Worm (Caenorhabditis elegans) whole organism, midembryonic: ENCODE results near the gene str-263.

Experiments used
- T22C8.4 ChIP-seq: fragments of 200-800 bp; sonication (Bioruptor generic); IDR thresholded peaks from 2 replicates; pipeline ENCODE4 v1.3.6; 2022; ENCODE audit warnings: missing genetic modification characterization, missing compliant biosample characterization
- flt-1 ChIP-seq: fragments of 200-800 bp; sonication (Bioruptor generic); IDR thresholded peaks from 2 replicates; pipeline ENCODE4 v1.3.6; 2022; ENCODE audit warnings: missing genetic modification characterization, missing compliant biosample characterization
- ref-1 ChIP-seq: fragments of 200-800 bp; sonication (Bioruptor generic); conservative IDR thresholded peaks from 2 replicates; pipeline ENCODE4 v1.3.6; 2022; ENCODE audit warnings: missing genetic modification reagents, missing genetic modification characterization, missing compliant biosample characterization
- ztf-29 ChIP-seq: fragments of 200-800 bp; sonication (Bioruptor generic); IDR thresholded peaks from 2 replicates; pipeline ENCODE4 v1.3.6; 2022; ENCODE audit warnings: missing genetic modification reagents, missing genetic modification characterization, missing compliant biosample characterization

DNA sequence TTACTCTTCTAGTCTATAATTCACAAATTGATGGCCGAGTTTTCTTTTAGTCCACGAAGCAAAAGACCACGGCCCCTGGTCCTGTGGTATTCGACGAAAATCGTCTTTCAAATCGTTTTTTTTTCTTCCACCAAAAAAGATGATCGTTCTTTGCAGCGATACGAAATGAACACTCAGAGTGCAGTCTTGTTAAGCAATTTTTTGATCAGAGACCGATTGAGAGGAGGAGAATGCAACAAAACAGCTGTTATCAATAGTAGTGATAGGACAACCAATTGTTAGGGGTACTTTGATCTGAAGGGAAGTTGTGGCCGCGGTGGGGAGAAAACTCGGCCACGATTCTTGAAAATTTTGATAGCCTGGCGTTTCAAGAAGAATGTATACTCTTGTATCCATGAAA lies 49.0 kb upstream of the str-263 start:
- TF ChIP-seq ztf-29 (no peak), T22C8.4 (no peak), ref-1 (GFP tag; lab: Robert Waterston, UW) (no peak), flt-1 (no peak)
